Worm (Caenorhabditis elegans) whole organism, L2 larva: ENCODE measurements around the gene npr-38.

Experiments used
- C34F6.9 ChIP-seq: fragments of 150-350 bp; optimal IDR thresholded peaks from 2 replicates; lab custom pipeline; 2014; ENCODE audit warnings: missing biosample characterization, missing genetic modification characterization
- F13H6.1 ChIP-seq: sonication (generic microtip); optimal IDR thresholded peaks from 2 replicates; lab custom pipeline; 2016; ENCODE audit warnings: missing genetic modification characterization, missing compliant biosample characterization
- R02D3.7 ChIP-seq: fragments of 150-350 bp; optimal IDR thresholded peaks from 2 replicates; lab custom pipeline; 2014; ENCODE audit warnings: missing biosample characterization, missing genetic modification characterization
- Y55F3AM.14 ChIP-seq: fragments of 200-800 bp; sonication (Bioruptor generic); optimal IDR thresholded peaks from 2 replicates; lab custom pipeline; 2018; ENCODE audit warnings: mild to moderate bottlenecking, missing genetic modification characterization, missing compliant biosample characterization
- ZK546.5 ChIP-seq: sonication (generic microtip); optimal IDR thresholded peaks from 2 replicates; lab custom pipeline; 2017; ENCODE audit warnings: missing biosample characterization, missing genetic modification characterization
- alr-1 ChIP-seq: fragments of 150-350 bp; optimal IDR thresholded peaks from 2 replicates; lab custom pipeline; 2014; ENCODE audit warnings: missing biosample characterization, missing genetic modification characterization
- aly-2 ChIP-seq: fragments of 150-350 bp; optimal IDR thresholded peaks from 2 replicates; lab custom pipeline; 2014; ENCODE audit warnings: missing biosample characterization, missing genetic modification characterization
- ama-1 ChIP-seq: fragments of 150-350 bp; optimal IDR thresholded peaks from 2 replicates; lab custom pipeline; 2018; ENCODE audit warnings: inconsistent platforms
- ceh-16 ChIP-seq: fragments of 150-350 bp; optimal IDR thresholded peaks from 2 replicates; lab custom pipeline; 2014; ENCODE audit warnings: missing biosample characterization, missing genetic modification characterization
- crh-2 ChIP-seq: sonication (generic microtip); optimal IDR thresholded peaks from 2 replicates; lab custom pipeline; 2017; ENCODE audit warnings: missing biosample characterization, missing genetic modification characterization
- dmd-4 ChIP-seq: sonication (generic microtip); optimal IDR thresholded peaks from 2 replicates; lab custom pipeline; 2017; ENCODE audit warnings: missing biosample characterization, missing genetic modification characterization
- elt-3 ChIP-seq: sonication (generic microtip); optimal IDR thresholded peaks from 2 replicates; lab custom pipeline; 2017; ENCODE audit warnings: missing biosample characterization, missing genetic modification characterization
- fos-1 ChIP-seq: fragments of 150-350 bp; optimal IDR thresholded peaks from 2 replicates; lab custom pipeline; 2014; ENCODE audit warnings: missing biosample characterization, missing genetic modification characterization
- gmeb-1 ChIP-seq: fragments of 150-350 bp; optimal IDR thresholded peaks from 2 replicates; lab custom pipeline; 2014; ENCODE audit warnings: missing biosample characterization, missing genetic modification characterization
- lin-11 ChIP-seq: fragments of 150-350 bp; sonication (generic microtip); optimal IDR thresholded peaks from 2 replicates; lab custom pipeline; 2014; ENCODE audit warnings: missing biosample characterization, missing genetic modification characterization, inconsistent platforms, mixed read lengths
- lin-39 ChIP-seq: fragments of 150-350 bp; optimal IDR thresholded peaks from 2 replicates; lab custom pipeline; 2014; ENCODE audit warnings: missing biosample characterization, missing genetic modification reagents, missing genetic modification characterization
- lsy-2 ChIP-seq, 2 experiments: fragments of 150-350 bp in 1 of 2; sonication (generic microtip) in 1 of 2; optimal IDR thresholded peaks; 2 replicates each; lab custom pipeline; 2014 to 2017; ENCODE audit warnings: missing biosample characterization in 2 of 2, missing genetic modification characterization in 2 of 2
- mab-5 ChIP-seq: fragments of 150-350 bp; optimal IDR thresholded peaks from 2 replicates; lab custom pipeline; 2014; ENCODE audit warnings: missing biosample characterization, missing genetic modification characterization
- mbf-1 ChIP-seq: sonication (generic microtip); optimal IDR thresholded peaks from 2 replicates; lab custom pipeline; 2017; ENCODE audit warnings: missing biosample characterization, missing genetic modification characterization
- mdl-1 ChIP-seq, 2 experiments: fragments of 150-350 bp in 1 of 2; sonication (generic microtip) in 1 of 2; optimal IDR thresholded peaks; 2 replicates each; lab custom pipeline; 2017; ENCODE audit warnings: missing biosample characterization in 2 of 2, missing genetic modification characterization in 2 of 2
- nhr-12 ChIP-seq: fragments of 150-350 bp; optimal IDR thresholded peaks from 2 replicates; lab custom pipeline; 2014; ENCODE audit warnings: missing biosample characterization, missing genetic modification characterization
- nhr-129 ChIP-seq: fragments of 150-350 bp; optimal IDR thresholded peaks from 2 replicates; lab custom pipeline; 2014; ENCODE audit warnings: missing biosample characterization, missing genetic modification characterization
- nhr-21 ChIP-seq: fragments of 150-350 bp; optimal IDR thresholded peaks from 2 replicates; lab custom pipeline; 2014; ENCODE audit warnings: missing biosample characterization, missing genetic modification characterization
- nhr-23 ChIP-seq: fragments of 150-350 bp; optimal IDR thresholded peaks from 2 replicates; lab custom pipeline; 2014; ENCODE audit warnings: missing biosample characterization, missing genetic modification reagents, missing genetic modification characterization
- nhr-237 ChIP-seq: fragments of 150-350 bp; optimal IDR thresholded peaks from 2 replicates; lab custom pipeline; 2014; ENCODE audit warnings: missing biosample characterization, missing genetic modification characterization
- nhr-25 ChIP-seq: fragments of 150-350 bp; sonication (generic microtip); optimal IDR thresholded peaks from 3 replicates; lab custom pipeline; 2014; ENCODE audit warnings: missing biosample characterization, missing genetic modification characterization
- nhr-77 ChIP-seq: fragments of 150-350 bp; optimal IDR thresholded peaks from 2 replicates; lab custom pipeline; 2014; ENCODE audit warnings: missing biosample characterization, missing genetic modification characterization
- sem-4 ChIP-seq: fragments of 150-350 bp; optimal IDR thresholded peaks from 2 replicates; lab custom pipeline; 2014; ENCODE audit warnings: missing biosample characterization, missing genetic modification reagents, missing genetic modification characterization
- skn-1 ChIP-seq: sonication (generic microtip); optimal IDR thresholded peaks from 2 replicates; lab custom pipeline; 2017; ENCODE audit warnings: missing biosample characterization, missing genetic modification characterization
- sma-3 ChIP-seq: sonication (generic microtip); optimal IDR thresholded peaks from 2 replicates; lab custom pipeline; 2016; ENCODE audit warnings: missing genetic modification reagents, missing genetic modification characterization, missing compliant biosample characterization
- sma-9 ChIP-seq, 2 experiments: fragments of 150-350 bp in 1 of 2; sonication (generic microtip) in 1 of 2; optimal IDR thresholded peaks; 2 replicates each; lab custom pipeline; 2014 to 2016; ENCODE audit warnings: missing genetic modification characterization in 2 of 2, mild to moderate bottlenecking in 1 of 2, missing biosample characterization in 1 of 2, missing compliant biosample characterization in 1 of 2, missing genetic modification reagents in 1 of 2, moderate library complexity in 1 of 2
- unc-39 ChIP-seq: fragments of 150-350 bp; optimal IDR thresholded peaks from 2 replicates; lab custom pipeline; 2014; ENCODE audit warnings: missing biosample characterization, missing genetic modification characterization
- unc-55 ChIP-seq: fragments of 150-350 bp; sonication (generic microtip); optimal IDR thresholded peaks from 3 replicates; lab custom pipeline; 2014; ENCODE audit warnings: missing biosample characterization, missing genetic modification reagents, missing genetic modification characterization
- unc-62 ChIP-seq: fragments of 150-350 bp; optimal IDR thresholded peaks from 2 replicates; lab custom pipeline; 2014; ENCODE audit warnings: missing biosample characterization, missing genetic modification reagents, missing genetic modification characterization
- ztf-1 ChIP-seq: fragments of 200-800 bp; sonication (Bioruptor generic); conservative IDR thresholded peaks from 2 replicates; pipeline ENCODE4 v1.3.6; 2022; ENCODE audit warnings: missing genetic modification characterization, missing compliant biosample characterization

The npr-38 gene

ce11 chrX:6311391-6311790 is at the start of gene npr-38:
Gene npr-38, plus strand, starts transcription at chrX:6311691.
- TF ChIP-seq nhr-12 (no peak), nhr-237 (tag; lab: Kevin White, UChicago) (no peak), F13H6.1 (no peak), R02D3.7 (no peak)

- TF ChIP-seq aly-2 (tag; lab: Kevin White, UChicago), result no peak
- TF ChIP-seq sem-4 (tag; lab: Kevin White, UChicago), result no peak
- peak; percentile 23 for TF ChIP-seq mab-5
- TF ChIP-seq lsy-2 (tag; optimal IDR thresholded peaks at IDR 0.05; lab: Kevin White, UChicago), result peak in 1 of 2 experiments; percentile 55
- TF ChIP-seq ceh-16 (tag; lab: Kevin White, UChicago), result peak; percentile 32
- peak; percentile 59 for TF ChIP-seq C34F6.9 (tag; lab: Kevin White, UChicago)
- peak; percentile 43 for TF ChIP-seq crh-2
- TF ChIP-seq nhr-129, result peak; percentile 17
- peak in 1 of 2 experiments; percentile 10 for TF ChIP-seq mdl-1 (tag; optimal IDR thresholded peaks at IDR 0.05; lab: Kevin White, UChicago)
- peak; percentile 34 for TF ChIP-seq sma-9 (GFP tag; optimal IDR thresholded peaks at IDR 0.05; lab: Kevin White, UChicago)
- TF ChIP-seq sma-9 (tag; optimal IDR thresholded peaks at IDR 0.05; lab: Kevin White, UChicago), result no peak
- TF ChIP-seq unc-55, result peak; percentile 64
These were observed 48.2 kb upstream of the npr-38 start, which contains the start of gene W05H9.4 for ce11 chrX:6263194-6263698. Gene W05H9.4, plus strand, starts transcription at chrX:6263648.

ce11 chrX:6266739-6267138 is 44.8 kb upstream of the npr-38 start, which contains the start of gene W05H9.2:
Gene W05H9.2, plus strand, starts transcription at chrX:6267039.
- TF ChIP-seq fos-1 (tag; lab: Kevin White, UChicago), result no peak
- no peak for TF ChIP-seq sem-4 (tag; lab: Kevin White, UChicago)
- no peak for TF ChIP-seq aly-2 (tag; lab: Kevin White, UChicago)
- TF ChIP-seq crh-2, result no peak
- no peak for TF ChIP-seq Y55F3AM.14 (GFP tag; lab: Kevin White, UChicago)
- TF ChIP-seq C34F6.9 (tag; lab: Kevin White, UChicago), result no peak
- TF ChIP-seq ZK546.5 (tag; lab: Kevin White, UChicago), result no peak
- TF ChIP-seq nhr-25 (tag; lab: Kevin White, UChicago), result no peak

- TF ChIP-seq nhr-23 (tag; lab: Kevin White, UChicago) (no peak), nhr-12 (no peak), skn-1 (tag; lab: Kevin White, UChicago) (peak; percentile 83), ama-1 (lab: Kevin White, UChicago) (no peak), alr-1 (no peak), C34F6.9 (tag; lab: Kevin White, UChicago) (no peak), gmeb-1 (tag; lab: Kevin White, UChicago) (peak; percentile 11), lin-39 (tag; lab: Kevin White, UChicago) (no peak), sma-3 (GFP tag; lab: Kevin White, UChicago) (peak; percentile 11), ztf-1 (no peak), fos-1 (tag; lab: Kevin White, UChicago) (peak; percentile 76), nhr-21 (tag; lab: Kevin White, UChicago) (no peak), nhr-129 (peak; percentile 2), sma-9 (GFP tag; optimal IDR thresholded peaks at IDR 0.05; lab: Kevin White, UChicago) (peak; percentile 55), sma-9 (tag; optimal IDR thresholded peaks at IDR 0.05; lab: Kevin White, UChicago) (no peak), unc-39 (tag; lab: Kevin White, UChicago) (no peak), nhr-237 (tag; lab: Kevin White, UChicago) (no peak), mbf-1 (tag; lab: Kevin White, UChicago) (no peak), dmd-4 (tag; lab: Kevin White, UChicago) (no peak), crh-2 (peak; percentile 57), unc-62 (no peak), lin-11 (no peak)
These were observed 39.8 kb upstream of the npr-38 start, which contains the start of gene lro-1 for ce11 chrX:6271718-6272117. Gene lro-1, plus strand, starts transcription at chrX:6272089.

- TF ChIP-seq dmd-4 (tag; lab: Kevin White, UChicago) (no peak), crh-2 (no peak), elt-3 (tag; lab: Kevin White, UChicago) (no peak), nhr-77 (tag; lab: Kevin White, UChicago) (no peak), Y55F3AM.14 (GFP tag; lab: Kevin White, UChicago) (no peak), lin-39 (tag; lab: Kevin White, UChicago) (no peak), C34F6.9 (tag; lab: Kevin White, UChicago) (no peak), nhr-237 (tag; lab: Kevin White, UChicago) (no peak), nhr-25 (tag; lab: Kevin White, UChicago) (no peak), alr-1 (no peak), ceh-16 (tag; lab: Kevin White, UChicago) (no peak)
These were observed 37.7 kb upstream of the npr-38 start for ce11 chrX:6273772-6274171.
